Fruit fly (Drosophila melanogaster) whole organism, prepupa: ENCODE results near the gene CG6650.

Experiments
- CG10631 ChIP-seq: fragments of 200-800 bp; sonication (Bioruptor generic); optimal IDR thresholded peaks from 2 replicates; lab custom pipeline; 2016; ENCODE audit warnings: missing biosample characterization, missing genetic modification characterization
- CG4318 ChIP-seq: fragments of 200-800 bp; sonication (Bioruptor generic); optimal IDR thresholded peaks from 3 replicates; lab custom pipeline; 2017; ENCODE audit warnings: missing biosample characterization, mild to moderate bottlenecking, missing genetic modification characterization
- CG6792 ChIP-seq: fragments of 200-800 bp; sonication (Bioruptor generic); optimal IDR thresholded peaks from 3 replicates; lab custom pipeline; 2016; ENCODE audit warnings: missing biosample characterization, missing genetic modification characterization
- CG8119 ChIP-seq: fragments of 200-800 bp; sonication (Bioruptor generic); IDR thresholded peaks from 3 replicates; pipeline ENCODE4 v1.3.6; 2022; ENCODE audit warnings: missing biosample characterization, missing genetic modification characterization
- CG8632 ChIP-seq: fragments of 200-800 bp; sonication (Bioruptor generic); optimal IDR thresholded peaks from 3 replicates; lab custom pipeline; 2016; ENCODE audit warnings: missing biosample characterization, missing genetic modification characterization
- Eip78C ChIP-seq: fragments of 200-800 bp; sonication (Bioruptor generic); peaks from one replicate; lab custom pipeline; 2016; ENCODE audit warnings: missing biosample characterization, missing genetic modification characterization
- Eip93F ChIP-seq: fragments of 200-800 bp; sonication (Bioruptor generic); optimal IDR thresholded peaks from 2 replicates; lab custom pipeline; 2016; ENCODE audit warnings: missing biosample characterization, mild to moderate bottlenecking, missing genetic modification characterization
- acj6 ChIP-seq: fragments of 200-800 bp; sonication (Bioruptor generic); optimal IDR thresholded peaks from 3 replicates; lab custom pipeline; 2016; ENCODE audit warnings: missing biosample characterization, missing genetic modification characterization
- eg ChIP-seq: fragments of 200-800 bp; sonication (Bioruptor generic); IDR thresholded peaks from 3 replicates; pipeline ENCODE4 v1.3.6; 2022; ENCODE audit warnings: missing biosample characterization, missing genetic modification characterization
- spab ChIP-seq: fragments of 200-800 bp; sonication (Bioruptor generic); optimal IDR thresholded peaks from 2 replicates; lab custom pipeline; 2017; ENCODE audit warnings: missing biosample characterization, mild to moderate bottlenecking, missing genetic modification characterization, missing genetic modification reagents
- svp ChIP-seq: fragments of 200-800 bp; sonication (Bioruptor generic); peaks from one replicate; lab custom pipeline; 2016; ENCODE audit warnings: missing biosample characterization, missing genetic modification characterization

DNA sequence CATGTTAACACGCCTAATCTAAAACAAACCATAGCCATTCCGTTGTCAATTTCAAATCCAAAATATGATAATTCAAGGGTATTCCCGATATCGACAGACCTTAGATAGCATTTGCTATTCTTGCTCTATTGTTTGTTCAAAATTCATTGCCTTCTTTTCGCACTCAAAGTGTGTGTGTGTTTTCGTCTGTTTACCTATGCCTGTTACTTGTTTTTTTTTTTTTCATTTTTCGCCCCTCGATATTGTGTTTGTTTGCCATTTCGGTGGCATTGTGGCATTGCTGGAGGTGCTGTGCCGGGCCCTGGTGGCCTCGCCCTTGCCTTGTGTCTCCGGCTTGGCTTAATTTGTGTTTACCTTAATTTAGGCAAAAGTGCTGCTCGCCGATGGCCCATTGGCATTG lies 25.6 kb downstream of the CG6650 start:
- TF ChIP-seq CG4318 (no peak), acj6 (GFP tag; lab: Kevin White, UChicago) (no peak), CG8119 (no peak), CG8632 (GFP tag; lab: Kevin White, UChicago) (no peak), CG6792 (no peak), eg (GFP tag; lab: Robert Waterston, UW) (no peak), svp (GFP tag; lab: Kevin White, UChicago) (no peak), spab (GFP tag; lab: Kevin White, UChicago) (no peak), Eip78C (GFP tag; lab: Kevin White, UChicago) (no peak), CG10631 (no peak), Eip93F (GFP tag; lab: Kevin White, UChicago) (no peak)
